Fruit fly (Drosophila melanogaster) whole organism, larva: ENCODE data around the gene kuz.

ENCODE experiments used
- noc ChIP-seq: fragments of 200-800 bp; sonication (Bioruptor generic); optimal IDR thresholded peaks from 3 replicates; lab custom pipeline; 2019; ENCODE audit warnings: missing biosample characterization, mild to moderate bottlenecking, missing genetic modification characterization, moderate library complexity

kuz gene

dm6 chr2L:13666017-13666667, 116.2 kb downstream of the kuz start:
- no peak for TF ChIP-seq noc
